Worm (Caenorhabditis elegans) whole organism, late embryonic: ENCODE measurements around the gene C55A6.3.

Source experiments
- ama-1 ChIP-seq: fragments of 150-350 bp; optimal IDR thresholded peaks from 2 replicates; lab custom pipeline; 2014
- ceh-22 ChIP-seq: sonication (generic microtip); optimal IDR thresholded peaks from 2 replicates; lab custom pipeline; 2017; ENCODE audit warnings: missing biosample characterization, missing genetic modification characterization
- ceh-6 ChIP-seq: fragments of 200-800 bp; sonication (Bioruptor generic); optimal IDR thresholded peaks from 2 replicates; lab custom pipeline; 2018; ENCODE audit warnings: mild to moderate bottlenecking, missing genetic modification characterization, missing compliant biosample characterization

ce11 chrV:11503081-11503751 is 10.1 kb downstream of the C55A6.3 start, which contains the start of gene C55A6.12:
- TF ChIP-seq ama-1 (lab: Kevin White, UChicago) (no peak), ceh-22 (tag; lab: Kevin White, UChicago) (no peak), ceh-6 (GFP tag; lab: Kevin White, UChicago) (no peak)
